Fruit fly (Drosophila melanogaster) whole organism: Measurements from ENCODE around the gene CG46309.
A peak's percentile ranks its signal among the peaks of the same experiment; 100 is the strongest.

ENCODE experiments used
- CG8478 ChIP-seq: fragments of >200 bp; optimal IDR thresholded peaks from 2 replicates; lab custom pipeline; 2018; ENCODE audit warnings: inconsistent platforms
- Dll ChIP-seq: fragments of >200 bp; optimal IDR thresholded peaks from 2 replicates; lab custom pipeline; 2017
- EcR ChIP-seq, 2 experiments: fragments of >200 bp; optimal IDR thresholded peaks; 2 replicates each; lab custom pipeline; 2017; ENCODE audit warnings: missing biosample characterization in 2 of 2, missing genetic modification characterization in 2 of 2, missing genetic modification reagents in 2 of 2
- pan ChIP-seq: fragments of >200 bp; optimal IDR thresholded peaks from 2 replicates; lab custom pipeline; 2017
- psq ChIP-seq: fragments of >200 bp; optimal IDR thresholded peaks from 2 replicates; lab custom pipeline; 2017
- usp ChIP-seq: fragments of >200 bp; optimal IDR thresholded peaks from 2 replicates; lab custom pipeline; 2017; ENCODE audit warnings: missing biosample characterization, missing genetic modification characterization, mixed read lengths

Gene CG46309

dm6 chr2L:16261576-16262217 is 10.1 kb upstream of the CG46309 start, which contains the start of the genes twe and CG4935:
Gene twe, minus strand, starts transcription at chr2L:16261877.
Gene CG4935, plus strand, starts transcription at chr2L:16262141.
- TF ChIP-seq EcR (GFP tag; optimal IDR thresholded peaks at IDR 0.05; lab: Kevin White, UChicago) (no peak), pan (no peak), Dll (no peak), CG8478 (lab: Kevin White, UChicago) (no peak), psq (lab: Kevin White, UChicago) (no peak), usp (GFP tag; lab: Kevin White, UChicago) (no peak)

dm6 chr2L:16257227-16258071 is 5.9 kb upstream of the CG46309 start, which contains the start of the genes PRL-1 and EndoGI:
Gene PRL-1, minus strand, starts transcription at chr2L:16257606.
Gene EndoGI, plus strand, starts transcription at chr2L:16257688.
- TF ChIP-seq CG8478 (lab: Kevin White, UChicago): peak; percentile 47
- no peak for TF ChIP-seq usp (GFP tag; lab: Kevin White, UChicago)

- TF ChIP-seq pan: no peak
- TF ChIP-seq CG8478 (lab: Kevin White, UChicago): no peak
- no peak for TF ChIP-seq psq (lab: Kevin White, UChicago)
- no peak for TF ChIP-seq usp (GFP tag; lab: Kevin White, UChicago)
- no peak for TF ChIP-seq Dll
- TF ChIP-seq EcR (GFP tag; optimal IDR thresholded peaks at IDR 0.05; lab: Kevin White, UChicago): no peak
These were observed 4.5 kb upstream of the CG46309 start for dm6 chr2L:16256118-16256435.

- no peak for TF ChIP-seq usp (GFP tag; lab: Kevin White, UChicago)
- TF ChIP-seq Dll: no peak
- no peak for TF ChIP-seq EcR (GFP tag; optimal IDR thresholded peaks at IDR 0.05; lab: Kevin White, UChicago)
- no peak for TF ChIP-seq pan
- TF ChIP-seq CG8478 (lab: Kevin White, UChicago): no peak
- TF ChIP-seq psq (lab: Kevin White, UChicago): no peak
These were observed 3.9 kb upstream of the CG46309 start for dm6 chr2L:16255232-16256117.

- TF ChIP-seq psq (lab: Kevin White, UChicago) (no peak), CG8478 (lab: Kevin White, UChicago) (no peak), EcR (GFP tag; optimal IDR thresholded peaks at IDR 0.05; lab: Kevin White, UChicago) (no peak), usp (GFP tag; lab: Kevin White, UChicago) (no peak), Dll (no peak), pan (no peak)
These were observed 9.9 kb downstream of the CG46309 start, which contains the start of gene CG42818 for dm6 chr2L:16241639-16242038. Gene CG42818, plus strand, starts transcription at chr2L:16241939.

- TF ChIP-seq EcR (GFP tag; optimal IDR thresholded peaks at IDR 0.05; lab: Kevin White, UChicago): no peak
- TF ChIP-seq Dll: no peak
- TF ChIP-seq pan: no peak
- no peak for TF ChIP-seq psq (lab: Kevin White, UChicago)
- no peak for TF ChIP-seq usp (GFP tag; lab: Kevin White, UChicago)
- no peak for TF ChIP-seq CG8478 (lab: Kevin White, UChicago)
These were observed 16.8 kb downstream of the CG46309 start for dm6 chr2L:16234817-16235216.

dm6 chr2L:16231265-16231664 is 20.3 kb downstream of the CG46309 start, which contains the start of gene Ca-Ma2d:
Gene Ca-Ma2d, plus strand, starts transcription at chr2L:16231475.
- TF ChIP-seq pan: no peak
- TF ChIP-seq usp (GFP tag; lab: Kevin White, UChicago): no peak
- no peak for TF ChIP-seq psq (lab: Kevin White, UChicago)
- no peak for TF ChIP-seq Dll
- TF ChIP-seq CG8478 (lab: Kevin White, UChicago): no peak
- TF ChIP-seq EcR (GFP tag; optimal IDR thresholded peaks at IDR 0.05; lab: Kevin White, UChicago): no peak

dm6 chr2L:16223981-16224380 is 27.6 kb downstream of the CG46309 start:
- TF ChIP-seq CG8478 (lab: Kevin White, UChicago) (no peak), usp (GFP tag; lab: Kevin White, UChicago) (no peak), pan (no peak), Dll (no peak), psq (lab: Kevin White, UChicago) (no peak), EcR (GFP tag; optimal IDR thresholded peaks at IDR 0.05; lab: Kevin White, UChicago) (no peak)

dm6 chr2L:16216298-16216697 is 35.3 kb downstream of the CG46309 start:
- TF ChIP-seq usp (GFP tag; lab: Kevin White, UChicago) (no peak), pan (no peak), EcR (GFP tag; optimal IDR thresholded peaks at IDR 0.05; lab: Kevin White, UChicago) (no peak), CG8478 (lab: Kevin White, UChicago) (no peak), Dll (no peak), psq (lab: Kevin White, UChicago) (no peak)

dm6 chr2L:16211159-16211558 is 40.4 kb downstream of the CG46309 start, which contains the start of gene CG31819:
Gene CG31819, plus strand, starts transcription at chr2L:16211459.
- TF ChIP-seq pan: no peak

dm6 chr2L:16198150-16198549 is 53.4 kb downstream of the CG46309 start:
- TF ChIP-seq Dll: no peak
- no peak for TF ChIP-seq psq (lab: Kevin White, UChicago)
- TF ChIP-seq pan: no peak
- TF ChIP-seq CG8478 (lab: Kevin White, UChicago): no peak
- TF ChIP-seq EcR (GFP tag; optimal IDR thresholded peaks at IDR 0.05; lab: Kevin White, UChicago): no peak
